Fruit fly (Drosophila melanogaster) whole organism, wandering third instar larva: ENCODE results near the gene mTerf3.

ENCODE experiments used
- Abd-B ChIP-seq: fragments of >200 bp; optimal IDR thresholded peaks from 2 replicates; lab custom pipeline; 2017; ENCODE audit warnings: missing biosample characterization, missing genetic modification characterization
- CrebA ChIP-seq: fragments of 200-800 bp; sonication (Bioruptor generic); optimal IDR thresholded peaks from 2 replicates; lab custom pipeline; 2016; ENCODE audit warnings: missing biosample characterization, mild to moderate bottlenecking, missing genetic modification characterization, borderline replicate concordance
- Dfd ChIP-seq: fragments of >200 bp; optimal IDR thresholded peaks from 2 replicates; lab custom pipeline; 2017; ENCODE audit warnings: missing biosample characterization, missing genetic modification characterization
- Dif ChIP-seq: fragments of 200-275, 200-300 bp; sonication (Bioruptor generic); optimal IDR thresholded peaks from 2 replicates; lab custom pipeline; 2018; ENCODE audit warnings: missing biosample characterization, missing genetic modification characterization; ENCODE audit not compliant: partially characterized antibody
- HLH106 ChIP-seq: fragments of 200-800 bp; optimal IDR thresholded peaks from 3 replicates; lab custom pipeline; 2019; ENCODE audit warnings: missing biosample characterization, mild to moderate bottlenecking, missing genetic modification characterization, moderate library complexity
- Hnf4 ChIP-seq: fragments of 200-800 bp; sonication (Bioruptor generic); optimal IDR thresholded peaks from 2 replicates; lab custom pipeline; 2016; ENCODE audit warnings: missing biosample characterization, mild to moderate bottlenecking, missing genetic modification characterization
- Hr83 ChIP-seq: fragments of 200-300 bp; sonication (Bioruptor generic); optimal IDR thresholded peaks from 2 replicates; lab custom pipeline; 2016; ENCODE audit warnings: missing biosample characterization, mild to moderate bottlenecking, missing genetic modification characterization, moderate library complexity; ENCODE audit not compliant: poor library complexity, severe bottlenecking
- Jra ChIP-seq: sonication (Bioruptor generic); optimal IDR thresholded peaks from 2 replicates; lab custom pipeline; 2016; ENCODE audit warnings: missing biosample characterization, missing genetic modification characterization
- Mio ChIP-seq: sonication (Bioruptor generic); optimal IDR thresholded peaks from 2 replicates; lab custom pipeline; 2016; ENCODE audit warnings: missing biosample characterization, missing genetic modification characterization
- Myc ChIP-seq: fragments of >200 bp; optimal IDR thresholded peaks from 2 replicates; lab custom pipeline; 2017
- N ChIP-seq: fragments of >200 bp; optimal IDR thresholded peaks from 2 replicates; lab custom pipeline; 2018; ENCODE audit warnings: missing biosample characterization, missing external identifiers, missing genetic modification characterization
- OdsH ChIP-seq: fragments of 200-800 bp; sonication (Bioruptor generic); optimal IDR thresholded peaks from 2 replicates; lab custom pipeline; 2016; ENCODE audit warnings: missing biosample characterization, mild to moderate bottlenecking, missing genetic modification characterization
- Rel ChIP-seq, 2 experiments: fragments of 200-800 bp; sonication (Bioruptor generic) in 1 of 2; optimal IDR thresholded peaks; 2 replicates in 1 of 2; 3 replicates in 1 of 2; lab custom pipeline; 2016 to 2019; ENCODE audit warnings: mild to moderate bottlenecking in 2 of 2, missing biosample characterization in 2 of 2, missing genetic modification characterization in 2 of 2, moderate library complexity in 1 of 2
- Sp1 ChIP-seq: fragments of 200-800 bp; sonication (Bioruptor generic); optimal IDR thresholded peaks from 3 replicates; lab custom pipeline; 2019; ENCODE audit warnings: missing biosample characterization, mild to moderate bottlenecking, missing genetic modification characterization, moderate library complexity
- Vsx2 ChIP-seq: fragments of 200-300, 225-300 bp; sonication (Bioruptor generic); optimal IDR thresholded peaks from 2 replicates; lab custom pipeline; 2018; ENCODE audit warnings: missing biosample characterization, missing genetic modification characterization; ENCODE audit not compliant: partially characterized antibody
- br ChIP-seq: fragments of 200-800 bp; sonication (Bioruptor generic); optimal IDR thresholded peaks from 2 replicates; lab custom pipeline; 2016; ENCODE audit warnings: missing biosample characterization, missing genetic modification characterization
- brk ChIP-seq: fragments of 200-800 bp; sonication (Bioruptor generic); optimal IDR thresholded peaks from 2 replicates; lab custom pipeline; 2016; ENCODE audit warnings: missing biosample characterization, mild to moderate bottlenecking, missing genetic modification characterization
- dl ChIP-seq, 2 experiments: fragments of 175-275, 200-275 bp in 1 of 2; fragments of 200-275 bp in 1 of 2; sonication (Bioruptor generic); optimal IDR thresholded peaks; lab custom pipeline; 2018; ENCODE audit warnings: mild to moderate bottlenecking in 2 of 2, missing biosample characterization in 2 of 2, missing genetic modification characterization in 2 of 2, moderate library complexity in 2 of 2; ENCODE audit not compliant: partially characterized antibody in 2 of 2, insufficient read depth in 1 of 2
- dmrt93B ChIP-seq: fragments of 200-800 bp; sonication (Bioruptor generic); optimal IDR thresholded peaks from 2 replicates; lab custom pipeline; 2018; ENCODE audit warnings: missing biosample characterization, mild to moderate bottlenecking, missing genetic modification characterization
- dsf ChIP-seq: sonication (Bioruptor generic); optimal IDR thresholded peaks from 2 replicates; lab custom pipeline; 2016; ENCODE audit warnings: missing biosample characterization, missing genetic modification characterization, borderline replicate concordance
- ey ChIP-seq: fragments of 200-800 bp; sonication (Bioruptor generic); optimal IDR thresholded peaks from 2 replicates; lab custom pipeline; 2016; ENCODE audit warnings: missing biosample characterization, missing genetic modification characterization
- foxo ChIP-seq, 2 experiments: fragments of 200-800 bp; sonication (Bioruptor generic); optimal IDR thresholded peaks; 2 replicates in 1 of 2; 3 replicates in 1 of 2; lab custom pipeline; 2016 to 2017; ENCODE audit warnings: missing biosample characterization in 2 of 2, missing genetic modification characterization in 2 of 2
- fru ChIP-seq: fragments of 200-800 bp; sonication (Bioruptor generic); optimal IDR thresholded peaks from 3 replicates; lab custom pipeline; 2016; ENCODE audit warnings: missing biosample characterization, mild to moderate bottlenecking, missing genetic modification characterization
- h ChIP-seq: fragments of 200-800 bp; sonication (Bioruptor generic); optimal IDR thresholded peaks from 3 replicates; lab custom pipeline; 2016; ENCODE audit warnings: missing biosample characterization, mild to moderate bottlenecking, missing genetic modification characterization
- jim ChIP-seq: fragments of 175-275, 200-325 bp; sonication (Bioruptor generic); optimal IDR thresholded peaks from 2 replicates; lab custom pipeline; 2016; ENCODE audit warnings: missing biosample characterization, mild to moderate bottlenecking, missing genetic modification characterization
- pan ChIP-seq: fragments of >200 bp; optimal IDR thresholded peaks from 2 replicates; lab custom pipeline; 2017
- psq ChIP-seq: fragments of 200-800 bp; sonication (Bioruptor generic); optimal IDR thresholded peaks from 3 replicates; lab custom pipeline; 2017; ENCODE audit warnings: missing biosample characterization, mild to moderate bottlenecking, missing genetic modification characterization, moderate library complexity
- rgr ChIP-seq: fragments of 200-800 bp; sonication (Bioruptor generic); optimal IDR thresholded peaks from 3 replicates; lab custom pipeline; 2016; ENCODE audit warnings: missing biosample characterization, mild to moderate bottlenecking, missing genetic modification characterization
- sv ChIP-seq: fragments of 200-800 bp; sonication (Bioruptor generic); optimal IDR thresholded peaks from 3 replicates; lab custom pipeline; 2016; ENCODE audit warnings: missing biosample characterization, missing genetic modification characterization
- tai ChIP-seq: sonication (Bioruptor generic); optimal IDR thresholded peaks from 2 replicates; lab custom pipeline; 2016; ENCODE audit warnings: missing biosample characterization, missing genetic modification characterization
- usp ChIP-seq: fragments of >200 bp; optimal IDR thresholded peaks from 2 replicates; lab custom pipeline; 2017; ENCODE audit warnings: missing biosample characterization, missing genetic modification characterization
- woc ChIP-seq: sonication (Bioruptor generic); optimal IDR thresholded peaks from 2 replicates; lab custom pipeline; 2016; ENCODE audit warnings: missing biosample characterization, mild to moderate bottlenecking, missing genetic modification characterization

mTerf3 gene

dm6 chr3L:20517897-20518804, 2.4 kb downstream of the mTerf3 start (continued):
- TF ChIP-seq brk (GFP tag; lab: Kevin White, UChicago) (no peak), Dfd (GFP tag; lab: Kevin White, UChicago) (no peak), HLH106 (tag; lab: Kevin White, UChicago) (peak; percentile 49)

dm6 chr3L:20517179-20517834, 3.3 kb downstream of the mTerf3 start:
- peak; percentile 90 for TF ChIP-seq Jra (GFP tag; lab: Kevin White, UChicago)
- no peak for TF ChIP-seq usp
- no peak for TF ChIP-seq Myc (lab: Kevin White, UChicago)
- peak; percentile 86 for TF ChIP-seq psq (GFP tag; lab: Kevin White, UChicago)
- no peak for TF ChIP-seq rgr (GFP tag; lab: Kevin White, UChicago)
- peak; percentile 11 for TF ChIP-seq Hnf4 (GFP tag; lab: Kevin White, UChicago)
- peak in 1 of 2 experiments; percentile 77 for TF ChIP-seq dl (GFP tag; optimal IDR thresholded peaks at IDR 0.05; lab: Kevin White, UChicago; ENCODE audit: insufficient read depth in 1 of 2, partially characterized antibody in 2 of 2)
- peak; percentile 83 for TF ChIP-seq Hr83 (GFP tag; lab: Kevin White, UChicago)
- TF ChIP-seq Dif: peak; percentile 37
- no peak for TF ChIP-seq Rel (GFP tag; optimal IDR thresholded peaks at IDR 0.05; lab: Kevin White, UChicago)
- peak; percentile 84 for TF ChIP-seq Rel (tag; optimal IDR thresholded peaks at IDR 0.05; lab: Kevin White, UChicago)
- peak; percentile 46 for TF ChIP-seq CrebA (GFP tag; lab: Kevin White, UChicago)
- no peak for TF ChIP-seq Abd-B (GFP tag; lab: Kevin White, UChicago)

- no peak for TF ChIP-seq pan (lab: Kevin White, UChicago)
- TF ChIP-seq CrebA (GFP tag; lab: Kevin White, UChicago): no peak
- TF ChIP-seq rgr (GFP tag; lab: Kevin White, UChicago): peak; percentile 63
- TF ChIP-seq h (GFP tag; lab: Kevin White, UChicago): peak; percentile 65
- TF ChIP-seq fru (GFP tag; lab: Kevin White, UChicago): peak; percentile 34
- TF ChIP-seq ey: no peak
- TF ChIP-seq Vsx2: no peak
- TF ChIP-seq foxo (GFP tag; optimal IDR thresholded peaks at IDR 0.05; lab: Kevin White, UChicago): peak in 1 of 2 experiments; percentile 63
- TF ChIP-seq Dfd (GFP tag; lab: Kevin White, UChicago): no peak
- TF ChIP-seq dsf (GFP tag; lab: Kevin White, UChicago): no peak
- no peak for TF ChIP-seq Hnf4 (GFP tag; lab: Kevin White, UChicago)
- TF ChIP-seq OdsH: peak; percentile 56
- TF ChIP-seq N: no peak
- TF ChIP-seq dmrt93B (GFP tag; lab: Kevin White, UChicago): no peak
- TF ChIP-seq tai: no peak
- peak; percentile 16 for TF ChIP-seq br (GFP tag; lab: Kevin White, UChicago)
- TF ChIP-seq dl (GFP tag; optimal IDR thresholded peaks at IDR 0.05; lab: Kevin White, UChicago; ENCODE audit: insufficient read depth in 1 of 2, partially characterized antibody in 2 of 2): no peak
- TF ChIP-seq woc (GFP tag; lab: Kevin White, UChicago): no peak
- peak; percentile 4 for TF ChIP-seq brk (GFP tag; lab: Kevin White, UChicago)
- TF ChIP-seq HLH106 (tag; lab: Kevin White, UChicago): peak; percentile 64
- no peak for TF ChIP-seq Mio
- no peak for TF ChIP-seq jim (GFP tag; lab: Kevin White, UChicago)
- TF ChIP-seq sv (GFP tag; lab: Kevin White, UChicago): no peak
- TF ChIP-seq Abd-B (GFP tag; lab: Kevin White, UChicago): no peak
- TF ChIP-seq Rel (GFP tag; optimal IDR thresholded peaks at IDR 0.05; lab: Kevin White, UChicago): no peak
- TF ChIP-seq Rel (tag; optimal IDR thresholded peaks at IDR 0.05; lab: Kevin White, UChicago): peak; percentile 96
- TF ChIP-seq Sp1 (GFP tag; lab: Kevin White, UChicago): peak; percentile 56
- TF ChIP-seq usp: no peak
Measured at dm6 chr3L:20516519-20517178, 3.9 kb downstream of the mTerf3 start.
